Worm (Caenorhabditis elegans) whole organism, L4 larva: Measurements from ENCODE around the gene C12D12.1.
A peak's percentile ranks its signal among the peaks of the same experiment; 100 is the strongest.

Source experiments
- F26F4.8 ChIP-seq: fragments of 200-800 bp; sonication (Bioruptor generic); conservative IDR thresholded peaks from 2 replicates; pipeline ENCODE4 v1.3.6; 2022; ENCODE audit warnings: missing genetic modification characterization, missing compliant biosample characterization
- F44E2.7 ChIP-seq: fragments of 200-800 bp; sonication (Bioruptor generic); IDR thresholded peaks from 2 replicates; pipeline ENCODE4 v2.1.2; 2022; ENCODE audit warnings: missing genetic modification characterization, missing compliant biosample characterization
- F49E8.2 ChIP-seq: sonication (generic microtip); optimal IDR thresholded peaks from 2 replicates; lab custom pipeline; 2016; ENCODE audit warnings: missing compliant biosample characterization, mild to moderate bottlenecking, missing genetic modification characterization, borderline replicate concordance
- R02D3.7 ChIP-seq: fragments of 150-350 bp; sonication (generic microtip); optimal IDR thresholded peaks from 3 replicates; lab custom pipeline; 2014; ENCODE audit warnings: missing biosample characterization, missing genetic modification characterization
- Y105C5A.15 ChIP-seq: fragments of 200-800 bp; sonication (Bioruptor generic); IDR thresholded peaks from 2 replicates; pipeline ENCODE4 v1.3.6; 2022; ENCODE audit warnings: missing genetic modification characterization, missing compliant biosample characterization
- Y48G9A.11 ChIP-seq: fragments of 200-800 bp; sonication (Bioruptor generic); IDR thresholded peaks from 2 replicates; pipeline ENCODE4 v1.3.6; 2022; ENCODE audit warnings: missing genetic modification reagents, missing genetic modification characterization, missing compliant biosample characterization
- Y5F2A.4 ChIP-seq: fragments of 200-800 bp; sonication (Bioruptor generic); optimal IDR thresholded peaks from 2 replicates; lab custom pipeline; 2018; ENCODE audit warnings: mild to moderate bottlenecking, missing genetic modification characterization, missing compliant biosample characterization
- ZK337.2 ChIP-seq: fragments of 200-800 bp; sonication (Bioruptor generic); IDR thresholded peaks from 2 replicates; pipeline ENCODE4 v1.3.6; 2022; ENCODE audit warnings: missing genetic modification reagents, missing genetic modification characterization, missing compliant biosample characterization
- ama-1 ChIP-seq: fragments of 150-350 bp; optimal IDR thresholded peaks from 2 replicates; lab custom pipeline; 2014; ENCODE audit warnings: inconsistent platforms, mixed read lengths
- attf-4 ChIP-seq: sonication (generic microtip); optimal IDR thresholded peaks from 3 replicates; lab custom pipeline; 2017; ENCODE audit warnings: missing biosample characterization, missing genetic modification characterization
- ceh-20 ChIP-seq: fragments of 200-800 bp; sonication (Bioruptor generic); IDR thresholded peaks from 2 replicates; pipeline ENCODE4 v1.3.6; 2022; ENCODE audit warnings: missing genetic modification reagents, missing genetic modification characterization, missing compliant biosample characterization
- ceh-28 ChIP-seq: fragments of 150-350 bp; optimal IDR thresholded peaks from 2 replicates; lab custom pipeline; 2014; ENCODE audit warnings: missing biosample characterization, missing genetic modification reagents, missing genetic modification characterization
- ceh-32 ChIP-seq: sonication (generic microtip); optimal IDR thresholded peaks from 2 replicates; lab custom pipeline; 2016; ENCODE audit warnings: mild to moderate bottlenecking, missing genetic modification characterization, missing compliant biosample characterization; ENCODE audit not compliant: poor library complexity
- ceh-62 ChIP-seq: sonication (generic microtip); optimal IDR thresholded peaks from 2 replicates; lab custom pipeline; 2017; ENCODE audit warnings: missing biosample characterization, missing genetic modification characterization
- ceh-82 ChIP-seq: sonication (generic microtip); optimal IDR thresholded peaks from 2 replicates; lab custom pipeline; 2017; ENCODE audit warnings: missing biosample characterization, missing genetic modification characterization
- ces-1 ChIP-seq: fragments of 150-350 bp; sonication (generic microtip); optimal IDR thresholded peaks from 4 replicates; lab custom pipeline; 2014; ENCODE audit warnings: missing biosample characterization, missing genetic modification reagents, missing genetic modification characterization
- ctbp-1 ChIP-seq: fragments of 200-800 bp; sonication (Bioruptor generic); IDR thresholded peaks from 2 replicates; pipeline ENCODE4 v1.3.6; 2022; ENCODE audit warnings: missing genetic modification reagents, missing genetic modification characterization, missing compliant biosample characterization
- daf-12 ChIP-seq: fragments of 150-350 bp; optimal IDR thresholded peaks from 2 replicates; lab custom pipeline; 2014; ENCODE audit warnings: missing biosample characterization, missing genetic modification reagents, missing genetic modification characterization
- daf-19 ChIP-seq: fragments of 200-800 bp; sonication (Bioruptor generic); conservative IDR thresholded peaks from 2 replicates; pipeline ENCODE4 v1.3.6; 2022; ENCODE audit warnings: missing genetic modification characterization, missing compliant biosample characterization
- daf-8 ChIP-seq: fragments of 200-800 bp; sonication (Bioruptor generic); IDR thresholded peaks from 2 replicates; pipeline ENCODE4 v1.3.6; 2022; ENCODE audit warnings: missing genetic modification characterization, missing compliant biosample characterization
- dmd-6 ChIP-seq: fragments of 200-800 bp; sonication (Bioruptor generic); IDR thresholded peaks from 2 replicates; pipeline ENCODE4 v1.3.6; 2022; ENCODE audit warnings: missing genetic modification reagents, missing genetic modification characterization, missing compliant biosample characterization
- dmd-9 ChIP-seq: fragments of 200-800 bp; sonication (Bioruptor generic); IDR thresholded peaks from 2 replicates; pipeline ENCODE4 v1.3.6; 2022; ENCODE audit warnings: missing genetic modification reagents, missing genetic modification characterization, missing compliant biosample characterization
- egl-27 ChIP-seq: sonication (generic microtip); optimal IDR thresholded peaks from 3 replicates; lab custom pipeline; 2017; ENCODE audit warnings: missing biosample characterization, missing genetic modification reagents, missing genetic modification characterization
- egl-43 ChIP-seq: fragments of 200-800 bp; sonication (Bioruptor generic); IDR thresholded peaks from 2 replicates; pipeline ENCODE4 v1.3.6; 2022; ENCODE audit warnings: missing genetic modification reagents, missing genetic modification characterization, missing compliant biosample characterization
- fkh-10 ChIP-seq: fragments of 150-350 bp; optimal IDR thresholded peaks from 2 replicates; lab custom pipeline; 2014; ENCODE audit warnings: missing biosample characterization, missing genetic modification reagents, missing genetic modification characterization
- fos-1 ChIP-seq: fragments of 150-350 bp; optimal IDR thresholded peaks from 2 replicates; lab custom pipeline; 2014; ENCODE audit warnings: missing biosample characterization, missing genetic modification characterization
- hlh-11 ChIP-seq: fragments of 200-800 bp; sonication (Bioruptor generic); optimal IDR thresholded peaks from 2 replicates; lab custom pipeline; 2018; ENCODE audit warnings: mild to moderate bottlenecking, missing genetic modification characterization, missing compliant biosample characterization
- hmg-1.1 ChIP-seq: fragments of 200-800 bp; sonication (Bioruptor generic); IDR thresholded peaks from 2 replicates; pipeline ENCODE4 v1.3.6; 2022; ENCODE audit warnings: missing genetic modification reagents, missing genetic modification characterization, missing compliant biosample characterization
- jun-1 ChIP-seq: fragments of 150-350 bp; optimal IDR thresholded peaks from 2 replicates; lab custom pipeline; 2014; ENCODE audit warnings: missing biosample characterization, missing genetic modification reagents, missing genetic modification characterization
- lim-7 ChIP-seq: fragments of 200-800 bp; sonication (Bioruptor generic); IDR thresholded peaks from 2 replicates; pipeline ENCODE4 v1.3.6; 2022; ENCODE audit warnings: missing genetic modification characterization, missing compliant biosample characterization
- lin-29 ChIP-seq: fragments of 200-800 bp; sonication (Bioruptor generic); IDR thresholded peaks from 2 replicates; pipeline ENCODE4 v1.3.6; 2022; ENCODE audit warnings: missing genetic modification reagents, missing genetic modification characterization, missing compliant biosample characterization
- lir-3 ChIP-seq: sonication (generic microtip); optimal IDR thresholded peaks from 2 replicates; lab custom pipeline; 2016; ENCODE audit warnings: mild to moderate bottlenecking, missing genetic modification characterization, missing compliant biosample characterization
- madf-5 ChIP-seq, 2 experiments: fragments of 200-800 bp; sonication (Bioruptor generic); IDR thresholded peaks; 2 replicates each; pipeline ENCODE4 v1.3.6; 2022; ENCODE audit warnings: missing compliant biosample characterization in 2 of 2, missing genetic modification characterization in 2 of 2
- madf-9 ChIP-seq: fragments of 200-800 bp; sonication (Bioruptor generic); conservative IDR thresholded peaks from 2 replicates; pipeline ENCODE4 v1.3.6; 2022; ENCODE audit warnings: missing genetic modification reagents, missing genetic modification characterization, missing compliant biosample characterization
- nhr-10 ChIP-seq: fragments of 150-350 bp; optimal IDR thresholded peaks from 2 replicates; lab custom pipeline; 2014; ENCODE audit warnings: missing biosample characterization, missing genetic modification characterization
- nhr-25 ChIP-seq: sonication (generic microtip); optimal IDR thresholded peaks from 2 replicates; lab custom pipeline; 2017; ENCODE audit warnings: missing genetic modification characterization, mild to moderate bottlenecking, missing compliant biosample characterization, antibody characterized with exemption, moderate library complexity, borderline replicate concordance; ENCODE audit not compliant: insufficient read depth
- nhr-41 ChIP-seq: fragments of 200-800 bp; sonication (Bioruptor generic); IDR thresholded peaks from 2 replicates; pipeline ENCODE4 v1.3.6; 2022; ENCODE audit warnings: missing genetic modification reagents, missing genetic modification characterization, missing compliant biosample characterization
- nhr-42 ChIP-seq: fragments of 200-800 bp; sonication (Bioruptor generic); IDR thresholded peaks from 2 replicates; pipeline ENCODE4 v1.3.6; 2022; ENCODE audit warnings: missing genetic modification characterization, missing compliant biosample characterization
- nhr-48 ChIP-seq: sonication (generic microtip); optimal IDR thresholded peaks from 2 replicates; lab custom pipeline; 2016; ENCODE audit warnings: mild to moderate bottlenecking, missing genetic modification characterization, missing compliant biosample characterization
- nhr-76 ChIP-seq: fragments of 150-350 bp; optimal IDR thresholded peaks from 2 replicates; lab custom pipeline; 2014; ENCODE audit warnings: missing biosample characterization, missing genetic modification characterization
- pqm-1 ChIP-seq: sonication (generic microtip); optimal IDR thresholded peaks from 2 replicates; lab custom pipeline; 2017; ENCODE audit warnings: missing biosample characterization, missing genetic modification characterization
- rbr-2 ChIP-seq: sonication (generic microtip); optimal IDR thresholded peaks from 2 replicates; lab custom pipeline; 2016; ENCODE audit warnings: missing genotype, missing genetic modification characterization, missing compliant biosample characterization
- skn-1 ChIP-seq: fragments of 150-350 bp; optimal IDR thresholded peaks from 2 replicates; lab custom pipeline; 2014; ENCODE audit warnings: missing biosample characterization, missing genetic modification characterization
- snpc-1.2 ChIP-seq: fragments of 200-800 bp; sonication (Bioruptor generic); IDR thresholded peaks from 2 replicates; pipeline ENCODE4 v1.3.6; 2022; ENCODE audit warnings: missing genetic modification reagents, missing genetic modification characterization, missing compliant biosample characterization
- spr-1 ChIP-seq: sonication (generic microtip); optimal IDR thresholded peaks from 2 replicates; lab custom pipeline; 2016; ENCODE audit warnings: mild to moderate bottlenecking, missing genetic modification characterization, missing compliant biosample characterization
- spr-3 ChIP-seq: fragments of 200-800 bp; sonication (Bioruptor generic); optimal IDR thresholded peaks from 2 replicates; lab custom pipeline; 2018; ENCODE audit warnings: mild to moderate bottlenecking, missing genetic modification characterization, missing compliant biosample characterization
- tag-97 ChIP-seq: fragments of 200-800 bp; sonication (Bioruptor generic); IDR thresholded peaks from 2 replicates; pipeline ENCODE4 v1.3.6; 2022; ENCODE audit warnings: missing genetic modification characterization, missing compliant biosample characterization
- tra-1 ChIP-seq: fragments of 200-800 bp; sonication (Bioruptor generic); IDR thresholded peaks from 2 replicates; pipeline ENCODE4 v1.3.6; 2022; ENCODE audit warnings: missing genetic modification reagents, missing genetic modification characterization, missing compliant biosample characterization
- unc-130 ChIP-seq: sonication (generic microtip); optimal IDR thresholded peaks from 2 replicates; lab custom pipeline; 2016; ENCODE audit warnings: missing genetic modification reagents, missing genetic modification characterization, missing compliant biosample characterization
- zfp-3 ChIP-seq: fragments of 200-800 bp; sonication (Bioruptor generic); conservative IDR thresholded peaks from 2 replicates; pipeline ENCODE4 v1.3.6; 2022; ENCODE audit warnings: missing genetic modification reagents, missing genetic modification characterization, missing compliant biosample characterization
- zip-2 ChIP-seq: fragments of 150-350 bp; optimal IDR thresholded peaks from 2 replicates; lab custom pipeline; 2014; ENCODE audit warnings: missing biosample characterization, missing genetic modification characterization

The C12D12.1 gene

ce11 chrX:3532919-3533318 is 33.9 kb downstream of the C12D12.1 start, which contains the start of gene F56B6.6 (continued):
- TF ChIP-seq R02D3.7 (tag; lab: Kevin White, UChicago) (no peak), skn-1 (tag; lab: Kevin White, UChicago) (no peak)
- TF ChIP-seq, all 104 proteins: peak for 0

DNA sequence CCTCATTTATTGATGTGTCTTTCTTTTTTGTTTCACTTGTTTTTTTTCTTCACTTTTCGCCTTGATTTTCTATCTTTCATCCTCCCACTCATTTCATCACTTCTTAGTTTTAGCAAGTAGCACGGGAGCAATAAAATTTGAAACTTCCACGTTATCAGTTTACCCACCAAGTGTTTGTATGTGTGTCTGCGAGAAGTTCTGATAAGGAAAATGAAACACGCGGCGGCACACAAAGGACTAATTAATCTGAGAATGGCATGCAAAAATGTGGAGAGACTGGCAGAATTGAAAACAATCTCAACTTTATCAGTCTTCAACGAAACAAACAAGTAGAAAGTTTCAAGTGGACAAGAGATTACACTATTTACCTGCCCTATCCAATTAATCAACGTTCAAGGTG is 35.2 kb downstream of the C12D12.1 start:
- TF ChIP-seq ceh-20 = no peak
- TF ChIP-seq jun-1 (tag; lab: Kevin White, UChicago) = no peak
- no peak for TF ChIP-seq rbr-2 (tag; lab: Kevin White, UChicago)
- no peak for TF ChIP-seq nhr-41
- TF ChIP-seq nhr-25 = no peak
- no peak for TF ChIP-seq ZK337.2 (GFP tag; lab: Robert Waterston, UW)
- no peak for TF ChIP-seq ceh-28 (tag; lab: Kevin White, UChicago)
- TF ChIP-seq daf-12 (tag; lab: Kevin White, UChicago) = no peak
- TF ChIP-seq nhr-10 (tag; lab: Kevin White, UChicago) = no peak
- TF ChIP-seq zfp-3 (GFP tag; lab: Robert Waterston, UW) = no peak
- no peak for TF ChIP-seq snpc-1.2 (GFP tag; lab: Robert Waterston, UW)
- TF ChIP-seq hlh-11 = peak; percentile 80
- no peak for TF ChIP-seq spr-1 (tag; lab: Kevin White, UChicago)
- TF ChIP-seq zip-2 (tag; lab: Kevin White, UChicago) = no peak
- no peak for TF ChIP-seq unc-130 (GFP tag; lab: Kevin White, UChicago)
- no peak for TF ChIP-seq fos-1
- TF ChIP-seq F49E8.2 (tag; lab: Kevin White, UChicago) = no peak
- TF ChIP-seq dmd-6 = peak; percentile 89
- TF ChIP-seq nhr-42 (GFP tag; lab: Robert Waterston, UW) = no peak
- TF ChIP-seq ces-1 (GFP tag; lab: Kevin White, UChicago) = no peak
- TF ChIP-seq ceh-32 (tag; lab: Kevin White, UChicago) = no peak
- TF ChIP-seq lir-3 = no peak
- TF ChIP-seq ceh-82 (tag; lab: Kevin White, UChicago) = no peak
- TF ChIP-seq F44E2.7 = no peak
- TF ChIP-seq F26F4.8 (GFP tag; lab: Robert Waterston, UW) = no peak
- TF ChIP-seq tra-1 (GFP tag; lab: Robert Waterston, UW) = 0 out of 2 replicates have a peak, but pooled peaks have one; percentile 68
- no peak for TF ChIP-seq Y105C5A.15 (GFP tag; lab: Robert Waterston, UW)
- TF ChIP-seq madf-5 (GFP tag; IDR thresholded peaks at IDR 0.05; lab: Robert Waterston, UW) = no peak
- no peak for TF ChIP-seq nhr-76 (tag; lab: Kevin White, UChicago)
- no peak for TF ChIP-seq ctbp-1 (GFP tag; lab: Robert Waterston, UW)
- no peak for TF ChIP-seq Y5F2A.4
- no peak for TF ChIP-seq Y48G9A.11 (GFP tag; lab: Robert Waterston, UW)
- TF ChIP-seq lim-7 (GFP tag; lab: Robert Waterston, UW) = no peak
- no peak for TF ChIP-seq fkh-10 (GFP tag; lab: Kevin White, UChicago)
- no peak for TF ChIP-seq egl-43 (GFP tag; lab: Robert Waterston, UW)
- TF ChIP-seq nhr-48 (tag; lab: Kevin White, UChicago) = no peak
- TF ChIP-seq hmg-1.1 (GFP tag; lab: Robert Waterston, UW) = no peak
- TF ChIP-seq tag-97 = no peak
- TF ChIP-seq lin-29 = no peak
- no peak for TF ChIP-seq egl-27 (tag; lab: Kevin White, UChicago)
- no peak for TF ChIP-seq dmd-9 (GFP tag; lab: Robert Waterston, UW)
- no peak for TF ChIP-seq R02D3.7 (tag; lab: Kevin White, UChicago)
- no peak for TF ChIP-seq attf-4 (tag; lab: Kevin White, UChicago)
- no peak for TF ChIP-seq madf-9 (GFP tag; lab: Robert Waterston, UW)
- no peak for TF ChIP-seq ceh-62 (tag; lab: Kevin White, UChicago)
- peak; percentile 87 for TF ChIP-seq pqm-1
- no peak for TF ChIP-seq daf-19 (GFP tag; lab: Robert Waterston, UW)
- no peak for TF ChIP-seq daf-8 (GFP tag; lab: Robert Waterston, UW)
- TF ChIP-seq spr-3 (GFP tag; lab: Kevin White, UChicago) = no peak
- TF ChIP-seq ama-1 (lab: Kevin White, UChicago) = no peak
